Fruit fly (Drosophila melanogaster) whole organism, adult: ENCODE measurements around the gene loaf.

Source experiments
- CG11617 ChIP-seq: fragments of 200-800 bp; sonication (Bioruptor generic); optimal IDR thresholded peaks from 2 replicates; lab custom pipeline; 2017; ENCODE audit warnings: mild to moderate bottlenecking, missing biosample characterization, missing genetic modification reagents, missing genetic modification characterization
- CG12768 ChIP-seq: fragments of 200-800 bp; sonication (Bioruptor generic); optimal IDR thresholded peaks from 2 replicates; lab custom pipeline; 2017; ENCODE audit warnings: missing biosample characterization, missing genetic modification characterization, mild to moderate bottlenecking, moderate library complexity, missing genetic modification reagents
- CG14711 ChIP-seq: fragments of 200-800 bp; sonication (Bioruptor generic); optimal IDR thresholded peaks from 2 replicates; lab custom pipeline; 2018; ENCODE audit warnings: missing biosample characterization, mild to moderate bottlenecking, missing genetic modification characterization, moderate library complexity
- CG1620 ChIP-seq: fragments of 200-800 bp; sonication (Bioruptor generic); optimal IDR thresholded peaks from 2 replicates; lab custom pipeline; 2016; ENCODE audit warnings: missing biosample characterization, missing genetic modification characterization
- CG33017 ChIP-seq: fragments of 200-800 bp; sonication (Bioruptor generic); optimal IDR thresholded peaks from 2 replicates; lab custom pipeline; 2018; ENCODE audit warnings: missing biosample characterization, mild to moderate bottlenecking, missing genetic modification characterization, moderate library complexity
- CG5204 ChIP-seq: fragments of 200-800 bp; sonication (Bioruptor generic); optimal IDR thresholded peaks from 2 replicates; lab custom pipeline; 2016; ENCODE audit warnings: missing biosample characterization, missing genetic modification characterization
- CG7045 ChIP-seq: fragments of 200-800 bp; sonication (Bioruptor generic); optimal IDR thresholded peaks from 2 replicates; lab custom pipeline; 2017; ENCODE audit warnings: missing biosample characterization, mild to moderate bottlenecking, missing genetic modification characterization
- CG7101 ChIP-seq: fragments of 200-800 bp; sonication (Bioruptor generic); optimal IDR thresholded peaks from 2 replicates; lab custom pipeline; 2018; ENCODE audit warnings: missing biosample characterization, mild to moderate bottlenecking, missing genetic modification characterization, moderate library complexity
- Clk ChIP-seq: fragments of 200-800 bp; sonication (Bioruptor generic); optimal IDR thresholded peaks from 2 replicates; lab custom pipeline; 2017; ENCODE audit warnings: missing biosample characterization, missing genetic modification characterization
- Crg-1 ChIP-seq: fragments of 200-800 bp; sonication (Bioruptor generic); optimal IDR thresholded peaks from 2 replicates; lab custom pipeline; 2016; ENCODE audit warnings: missing biosample characterization, missing genetic modification characterization
- Hr96 ChIP-seq: fragments of 200-800 bp; sonication (Bioruptor generic); optimal IDR thresholded peaks from 2 replicates; lab custom pipeline; 2016; ENCODE audit warnings: missing biosample characterization, missing genetic modification characterization
- Mnt ChIP-seq: fragments of 200-800 bp; sonication (Bioruptor generic); optimal IDR thresholded peaks from 2 replicates; lab custom pipeline; 2016; ENCODE audit warnings: missing biosample characterization, mild to moderate bottlenecking, missing genetic modification characterization
- bab1 ChIP-seq: fragments of 200-800 bp; sonication (Bioruptor generic); optimal IDR thresholded peaks from 3 replicates; lab custom pipeline; 2019; ENCODE audit warnings: missing biosample characterization, mild to moderate bottlenecking, missing genetic modification characterization, moderate library complexity
- cic ChIP-seq: fragments of 200-800 bp; sonication (Bioruptor generic); optimal IDR thresholded peaks from 2 replicates; lab custom pipeline; 2017; ENCODE audit warnings: missing biosample characterization, mild to moderate bottlenecking, missing genetic modification characterization, moderate library complexity
- cnc ChIP-seq, 2 experiments: fragments of >200 bp; optimal IDR thresholded peaks; 2 replicates each; lab custom pipeline; 2017
- kay ChIP-seq: fragments of 200-800 bp; sonication (Bioruptor generic); peaks from one replicate; lab custom pipeline; 2016; ENCODE audit warnings: missing biosample characterization, missing genetic modification characterization, borderline replicate concordance
- ovo ChIP-seq: fragments of 200-800 bp; sonication (Bioruptor generic); optimal IDR thresholded peaks from 2 replicates; lab custom pipeline; 2016; ENCODE audit warnings: missing biosample characterization, missing genetic modification characterization
- pad ChIP-seq: fragments of 200-800 bp; sonication (Bioruptor generic); optimal IDR thresholded peaks from 3 replicates; lab custom pipeline; 2017; ENCODE audit warnings: missing biosample characterization, missing genetic modification characterization, mild to moderate bottlenecking, moderate library complexity, missing genetic modification reagents
- tj ChIP-seq: fragments of 200-800 bp; sonication (Bioruptor generic); optimal IDR thresholded peaks from 3 replicates; lab custom pipeline; 2017; ENCODE audit warnings: missing biosample characterization, mild to moderate bottlenecking, missing genetic modification characterization, moderate library complexity
- toe ChIP-seq: fragments of 200-800 bp; sonication (Bioruptor generic); optimal IDR thresholded peaks from 2 replicates; lab custom pipeline; 2016; ENCODE audit warnings: missing biosample characterization, missing genetic modification characterization

loaf gene

dm6 chr3L:11777348-11777958 lies 11.5 kb upstream of the loaf start:
- TF ChIP-seq tj = peak; percentile 33
- no peak for TF ChIP-seq Clk (GFP tag; lab: Kevin White, UChicago)
- TF ChIP-seq Mnt = peak; percentile 14
- TF ChIP-seq kay = peak; percentile 21
- TF ChIP-seq bab1 (GFP tag; lab: Kevin White, UChicago) = peak; percentile 14
- no peak for TF ChIP-seq CG33017
- TF ChIP-seq cic = peak; percentile 50
- no peak for TF ChIP-seq CG14711
- no peak for TF ChIP-seq CG1620

DNA sequence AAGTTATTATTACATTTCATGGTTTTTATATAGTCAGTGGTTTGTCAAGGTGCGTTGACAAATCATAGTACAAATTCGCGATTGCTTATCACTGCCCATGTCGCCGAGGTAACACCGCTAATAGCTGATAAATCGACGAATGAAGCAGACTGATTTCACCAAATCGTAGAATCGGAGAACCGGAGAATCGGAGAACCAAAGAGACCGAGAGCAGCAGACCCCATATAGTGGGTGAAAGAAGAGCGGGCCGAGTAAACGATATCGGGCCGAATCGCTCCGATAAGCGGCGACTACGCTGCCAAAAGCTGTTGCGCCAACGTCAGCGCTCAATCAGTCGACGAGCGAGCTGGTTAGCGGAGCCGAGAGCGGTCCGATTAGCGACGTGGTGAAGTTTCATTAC lies 10.7 kb upstream of the loaf start, which contains the start of gene CG14131:
Gene CG14131, plus strand, starts transcription at position 343 of the 400 bp plus-strand sequence.
- TF ChIP-seq kay (peak; percentile 60), CG33017 (no peak), CG7101 (tag; lab: Kevin White, UChicago) (peak; percentile 6), cic (peak; percentile 26)

dm6 chr3L:11774401-11774800 lies 8.4 kb upstream of the loaf start, which contains the start of gene Tim13:
TSS of gene Tim13 (minus strand) at chr3L:11774501.
- TF ChIP-seq tj (no peak), Hr96 (GFP tag; lab: Kevin White, UChicago) (no peak), CG7045 (GFP tag; lab: Kevin White, UChicago) (no peak), CG33017 (no peak), kay (no peak)

DNA sequence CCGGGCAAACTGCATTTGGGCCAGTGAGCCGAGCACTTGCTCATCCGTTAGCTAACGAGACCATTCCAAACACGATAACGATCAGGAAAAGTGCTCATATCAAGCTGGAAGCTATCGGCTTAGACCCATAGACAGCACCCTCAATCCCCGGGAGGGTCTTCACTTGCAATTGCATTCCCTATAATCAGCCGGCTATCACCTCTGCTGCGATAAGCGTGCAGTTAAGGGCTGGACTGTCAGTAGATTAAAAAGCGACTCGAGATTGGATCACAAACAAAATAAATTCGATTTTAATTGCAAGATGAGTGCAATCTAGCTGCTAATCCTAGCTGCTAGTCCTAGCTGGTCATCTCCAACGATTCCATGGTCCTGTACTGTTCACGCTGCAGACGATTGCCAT lies 7.8 kb upstream of the loaf start:
- TF ChIP-seq Hr96 (GFP tag; lab: Kevin White, UChicago) (no peak), CG1620 (no peak), toe (GFP tag; lab: Kevin White, UChicago) (no peak), CG7045 (GFP tag; lab: Kevin White, UChicago) (no peak), Mnt (peak; percentile 2), CG33017 (no peak), Crg-1 (GFP tag; lab: Kevin White, UChicago) (no peak), CG5204 (GFP tag; lab: Kevin White, UChicago) (no peak), CG12768 (GFP tag; lab: Kevin White, UChicago) (peak; percentile 46), kay (no peak), pad (GFP tag; lab: Kevin White, UChicago) (no peak), ovo (GFP tag; lab: Kevin White, UChicago) (no peak), tj (no peak), bab1 (GFP tag; lab: Kevin White, UChicago) (no peak), cic (peak; percentile 69), Clk (GFP tag; lab: Kevin White, UChicago) (no peak), CG14711 (no peak), CG7101 (tag; lab: Kevin White, UChicago) (peak; percentile 19)

dm6 chr3L:11772608-11773017 lies 6.6 kb upstream of the loaf start:
- TF ChIP-seq tj = no peak
- no peak for TF ChIP-seq CG14711
- peak; percentile 23 for TF ChIP-seq CG12768 (GFP tag; lab: Kevin White, UChicago)
- no peak for TF ChIP-seq CG1620
- no peak for TF ChIP-seq toe (GFP tag; lab: Kevin White, UChicago)
- TF ChIP-seq CG33017 = no peak
- TF ChIP-seq cic = peak; percentile 64
- TF ChIP-seq CG7101 (tag; lab: Kevin White, UChicago) = peak; percentile 5
- no peak for TF ChIP-seq Crg-1 (GFP tag; lab: Kevin White, UChicago)
- TF ChIP-seq Mnt = peak; percentile 18

DNA sequence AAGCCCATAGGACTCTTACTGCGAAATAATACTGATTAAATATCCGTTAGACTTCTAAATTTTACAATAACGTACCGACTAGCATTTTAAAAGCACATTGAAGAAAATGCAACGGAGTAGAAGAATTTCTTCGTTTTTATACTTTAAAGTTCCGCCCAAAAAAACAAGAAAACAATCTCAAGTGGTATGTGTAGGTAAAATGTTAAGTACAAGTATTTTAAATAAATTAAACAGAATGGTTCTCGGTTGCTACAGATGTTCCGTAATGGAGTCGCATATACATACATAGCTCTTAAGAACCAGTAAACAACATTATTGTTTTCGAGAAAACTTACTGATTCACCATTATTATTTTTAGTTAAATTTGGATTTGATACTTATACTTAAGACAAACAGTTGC lies 6.1 kb upstream of the loaf start, which contains the start of gene Muc68D:
Gene Muc68D, minus strand, starts transcription at position 101 of the 400 bp plus-strand sequence.
- no peak for TF ChIP-seq Hr96 (GFP tag; lab: Kevin White, UChicago)
- TF ChIP-seq CG7101 (tag; lab: Kevin White, UChicago) = no peak
- no peak for TF ChIP-seq CG14711
- no peak for TF ChIP-seq pad (GFP tag; lab: Kevin White, UChicago)
- TF ChIP-seq cnc (optimal IDR thresholded peaks at IDR 0.05; lab: Kevin White, UChicago) = no peak
- no peak for TF ChIP-seq kay
- no peak for TF ChIP-seq CG12768 (GFP tag; lab: Kevin White, UChicago)
- TF ChIP-seq CG11617 (GFP tag; lab: Kevin White, UChicago) = no peak
- TF ChIP-seq cic = no peak
- TF ChIP-seq Clk (GFP tag; lab: Kevin White, UChicago) = no peak

dm6 chr3L:11766563-11766962 lies 581 bp upstream of the loaf start:
- TF ChIP-seq cnc (optimal IDR thresholded peaks at IDR 0.05; lab: Kevin White, UChicago) = no peak
- no peak for TF ChIP-seq CG5204 (GFP tag; lab: Kevin White, UChicago)
- TF ChIP-seq bab1 (GFP tag; lab: Kevin White, UChicago) = no peak
- no peak for TF ChIP-seq CG7101 (tag; lab: Kevin White, UChicago)
- TF ChIP-seq pad (GFP tag; lab: Kevin White, UChicago) = no peak
- no peak for TF ChIP-seq cic
- no peak for TF ChIP-seq CG14711
- TF ChIP-seq CG1620 = no peak
- TF ChIP-seq CG11617 (GFP tag; lab: Kevin White, UChicago) = no peak
- TF ChIP-seq Crg-1 (GFP tag; lab: Kevin White, UChicago) = no peak
- TF ChIP-seq Clk (GFP tag; lab: Kevin White, UChicago) = no peak
- TF ChIP-seq Hr96 (GFP tag; lab: Kevin White, UChicago) = no peak
- TF ChIP-seq CG7045 (GFP tag; lab: Kevin White, UChicago) = no peak
